Worm (Caenorhabditis elegans) whole organism, L1 larva: ENCODE measurements around the gene pap-2.

Experiments used
- C04F5.9 ChIP-seq: sonication (generic microtip); optimal IDR thresholded peaks from 2 replicates; lab custom pipeline; 2016; ENCODE audit warnings: missing genetic modification characterization, missing compliant biosample characterization
- C16A3.4 ChIP-seq: fragments of 150-350 bp; optimal IDR thresholded peaks from 2 replicates; lab custom pipeline; 2014; ENCODE audit warnings: missing biosample characterization, missing genetic modification characterization
- alr-1 ChIP-seq: fragments of 200-800 bp; sonication (Bioruptor generic); optimal IDR thresholded peaks from 2 replicates; lab custom pipeline; 2018; ENCODE audit warnings: borderline replicate concordance, mild to moderate bottlenecking, missing genetic modification characterization, missing compliant biosample characterization
- aly-2 ChIP-seq: fragments of 150-350 bp; optimal IDR thresholded peaks from 2 replicates; lab custom pipeline; 2014; ENCODE audit warnings: missing biosample characterization, missing genetic modification characterization
- ama-1 ChIP-seq: fragments of 150-350 bp; optimal IDR thresholded peaks from 2 replicates; lab custom pipeline; 2014
- ceh-63 ChIP-seq: fragments of 200-800 bp; sonication (Bioruptor generic); optimal IDR thresholded peaks from 2 replicates; lab custom pipeline; 2018; ENCODE audit warnings: mild to moderate bottlenecking, missing genetic modification characterization, missing compliant biosample characterization
- ceh-88 ChIP-seq: fragments of 200-800 bp; sonication (Bioruptor generic); IDR thresholded peaks from 2 replicates; pipeline ENCODE4 v1.3.6; 2022; ENCODE audit warnings: missing genetic modification characterization, missing compliant biosample characterization
- ceh-90 ChIP-seq: sonication (generic microtip); optimal IDR thresholded peaks from 2 replicates; lab custom pipeline; 2016; ENCODE audit warnings: missing genetic modification characterization, missing compliant biosample characterization
- ces-1 ChIP-seq: fragments of 150-350 bp; optimal IDR thresholded peaks from 2 replicates; lab custom pipeline; 2014; ENCODE audit warnings: missing biosample characterization, missing genetic modification reagents, missing genetic modification characterization
- dsc-1 ChIP-seq: sonication (generic microtip); optimal IDR thresholded peaks from 2 replicates; lab custom pipeline; 2016; ENCODE audit warnings: mild to moderate bottlenecking, missing genetic modification characterization, missing compliant biosample characterization
- efl-3 ChIP-seq: fragments of 200-800 bp; sonication (Bioruptor generic); optimal IDR thresholded peaks from 2 replicates; lab custom pipeline; 2018; ENCODE audit warnings: mild to moderate bottlenecking, missing genetic modification characterization, missing compliant biosample characterization
- egl-13 ChIP-seq: sonication (generic microtip); optimal IDR thresholded peaks from 2 replicates; lab custom pipeline; 2016; ENCODE audit warnings: missing genotype, missing genetic modification reagents, missing genetic modification characterization, missing compliant biosample characterization
- elt-2 ChIP-seq: sonication (generic microtip); optimal IDR thresholded peaks from 2 replicates; lab custom pipeline; 2016; ENCODE audit warnings: missing genetic modification characterization, mild to moderate bottlenecking, inconsistent platforms, missing compliant biosample characterization, missing genetic modification reagents
- elt-3 ChIP-seq, 6 experiments: fragments of 150-350 bp in 1 of 6; sonication (generic microtip); optimal IDR thresholded peaks; 2 replicates each; lab custom pipeline; 2017 to 2018; ENCODE audit warnings: missing biosample characterization in 6 of 6, missing genetic modification characterization in 6 of 6, inconsistent platforms in 1 of 6
- fkh-10 ChIP-seq: sonication (generic microtip); optimal IDR thresholded peaks from 2 replicates; lab custom pipeline; 2017; ENCODE audit warnings: missing biosample characterization, missing genetic modification reagents, missing genetic modification characterization
- fkh-4 ChIP-seq: sonication (generic microtip); optimal IDR thresholded peaks from 2 replicates; lab custom pipeline; 2016; ENCODE audit warnings: missing compliant biosample characterization, missing genetic modification characterization, borderline replicate concordance
- fkh-8 ChIP-seq: sonication (generic microtip); optimal IDR thresholded peaks from 2 replicates; lab custom pipeline; 2016; ENCODE audit warnings: mild to moderate bottlenecking, missing genetic modification characterization, missing compliant biosample characterization
- grh-1 ChIP-seq: fragments of 200-800 bp; sonication (Bioruptor generic); IDR thresholded peaks from 2 replicates; pipeline ENCODE4 v1.3.6; 2022; ENCODE audit warnings: missing genetic modification reagents, missing genetic modification characterization, missing compliant biosample characterization
- hlh-17 ChIP-seq: fragments of 200-800 bp; sonication (Bioruptor generic); optimal IDR thresholded peaks from 2 replicates; lab custom pipeline; 2018; ENCODE audit warnings: missing genetic modification characterization, mild to moderate bottlenecking, missing compliant biosample characterization, moderate library complexity, borderline replicate concordance
- hlh-4 ChIP-seq: sonication (generic microtip); optimal IDR thresholded peaks from 2 replicates; lab custom pipeline; 2016; ENCODE audit warnings: mild to moderate bottlenecking, missing genetic modification characterization, missing compliant biosample characterization
- hpl-2 ChIP-seq: fragments of 150-350 bp; optimal IDR thresholded peaks from 2 replicates; lab custom pipeline; 2014; ENCODE audit warnings: missing biosample characterization, missing genetic modification reagents, missing genetic modification characterization
- isw-1 ChIP-seq: fragments of 200-800 bp; sonication (Bioruptor generic); IDR thresholded peaks from 2 replicates; pipeline ENCODE4 v1.3.6; 2022; ENCODE audit warnings: missing genetic modification characterization, missing compliant biosample characterization
- jun-1 ChIP-seq: fragments of 150-350 bp; optimal IDR thresholded peaks from 2 replicates; lab custom pipeline; 2014; ENCODE audit warnings: missing biosample characterization, missing genetic modification reagents, missing genetic modification characterization
- lin-13 ChIP-seq: fragments of 150-350 bp; optimal IDR thresholded peaks from 2 replicates; lab custom pipeline; 2014; ENCODE audit warnings: missing biosample characterization, missing genetic modification reagents, missing genetic modification characterization
- lin-15B ChIP-seq: fragments of 150-350 bp; sonication (generic microtip); optimal IDR thresholded peaks from 3 replicates; lab custom pipeline; 2014; ENCODE audit warnings: missing biosample characterization, missing genetic modification characterization
- lin-35 ChIP-seq, 2 experiments: fragments of 150-350 bp; optimal IDR thresholded peaks; 2 replicates each; lab custom pipeline; 2014; ENCODE audit warnings: missing biosample characterization in 2 of 2, missing genetic modification characterization in 2 of 2, missing genetic modification reagents in 2 of 2
- lir-3 ChIP-seq: sonication (generic microtip); optimal IDR thresholded peaks from 2 replicates; lab custom pipeline; 2016; ENCODE audit warnings: mild to moderate bottlenecking, missing genetic modification characterization, moderate library complexity, missing compliant biosample characterization; ENCODE audit not compliant: poor library complexity
- lsy-2 ChIP-seq, 2 experiments: fragments of 150-350 bp; optimal IDR thresholded peaks; 2 replicates each; lab custom pipeline; 2014; ENCODE audit warnings: missing biosample characterization in 2 of 2, missing genetic modification characterization in 2 of 2
- mab-9 ChIP-seq: fragments of 200-800 bp; sonication (Bioruptor generic); IDR thresholded peaks from 2 replicates; pipeline ENCODE4 v1.3.6; 2022; ENCODE audit warnings: missing genetic modification reagents, missing genetic modification characterization, missing compliant biosample characterization
- mef-2 ChIP-seq: fragments of 150-350 bp; optimal IDR thresholded peaks from 2 replicates; lab custom pipeline; 2014; ENCODE audit warnings: missing biosample characterization, missing genetic modification characterization
- mep-1 ChIP-seq: fragments of 150-350 bp; optimal IDR thresholded peaks from 2 replicates; lab custom pipeline; 2014; ENCODE audit warnings: missing biosample characterization, missing genetic modification characterization
- nhr-12 ChIP-seq: sonication (generic microtip); optimal IDR thresholded peaks from 2 replicates; lab custom pipeline; 2017; ENCODE audit warnings: missing biosample characterization, missing genetic modification characterization
- nhr-19 ChIP-seq: fragments of 200-800 bp; sonication (Bioruptor generic); conservative IDR thresholded peaks from 2 replicates; pipeline ENCODE4 v1.3.6; 2022; ENCODE audit warnings: missing genetic modification characterization, missing compliant biosample characterization
- nhr-237 ChIP-seq: fragments of 150-350 bp; optimal IDR thresholded peaks from 2 replicates; lab custom pipeline; 2014; ENCODE audit warnings: missing biosample characterization, missing genetic modification characterization
- nhr-28 ChIP-seq: fragments of 150-350 bp; optimal IDR thresholded peaks from 2 replicates; lab custom pipeline; 2014; ENCODE audit warnings: missing biosample characterization, missing genetic modification characterization
- nhr-47 ChIP-seq: sonication (generic microtip); optimal IDR thresholded peaks from 2 replicates; lab custom pipeline; 2016; ENCODE audit warnings: mild to moderate bottlenecking, missing genetic modification characterization, moderate library complexity, missing compliant biosample characterization
- nhr-71 ChIP-seq: sonication (generic microtip); optimal IDR thresholded peaks from 2 replicates; lab custom pipeline; 2016; ENCODE audit warnings: mild to moderate bottlenecking, missing genetic modification characterization, moderate library complexity, missing compliant biosample characterization
- nhr-84 ChIP-seq: sonication (generic microtip); optimal IDR thresholded peaks from 2 replicates; lab custom pipeline; 2017; ENCODE audit warnings: missing biosample characterization, missing genetic modification characterization
- nhr-85 ChIP-seq: sonication (generic microtip); peaks from one replicate; lab custom pipeline; 2016; ENCODE audit warnings: missing genetic modification characterization, inconsistent platforms, missing compliant biosample characterization
- nhr-90 ChIP-seq: sonication (generic microtip); optimal IDR thresholded peaks from 2 replicates; lab custom pipeline; 2016; ENCODE audit warnings: mild to moderate bottlenecking, missing genetic modification characterization, missing compliant biosample characterization; ENCODE audit not compliant: poor library complexity
- pax-3 ChIP-seq: fragments of 200-800 bp; sonication (Bioruptor generic); optimal IDR thresholded peaks from 2 replicates; lab custom pipeline; 2018; ENCODE audit warnings: mild to moderate bottlenecking, missing genetic modification characterization, moderate library complexity, missing compliant biosample characterization
- pqm-1 ChIP-seq: sonication (generic microtip); optimal IDR thresholded peaks from 3 replicates; lab custom pipeline; 2017; ENCODE audit warnings: missing biosample characterization, missing genetic modification characterization
- skn-1 ChIP-seq: fragments of 150-350 bp; optimal IDR thresholded peaks from 2 replicates; lab custom pipeline; 2014; ENCODE audit warnings: missing biosample characterization, missing genetic modification characterization
- sox-4 ChIP-seq: sonication (generic microtip); optimal IDR thresholded peaks from 2 replicates; lab custom pipeline; 2016; ENCODE audit warnings: missing genetic modification characterization, missing compliant biosample characterization
- sptf-1 ChIP-seq: fragments of 150-350 bp; optimal IDR thresholded peaks from 2 replicates; lab custom pipeline; 2014; ENCODE audit warnings: missing biosample characterization, missing genetic modification characterization
- sup-37 ChIP-seq: fragments of 200-800 bp; sonication (Bioruptor generic); optimal IDR thresholded peaks from 2 replicates; lab custom pipeline; 2018; ENCODE audit warnings: mild to moderate bottlenecking, missing genetic modification characterization, missing compliant biosample characterization
- swsn-7 ChIP-seq: sonication (generic microtip); optimal IDR thresholded peaks from 2 replicates; lab custom pipeline; 2016; ENCODE audit warnings: missing genetic modification characterization, missing compliant biosample characterization
- unc-30 ChIP-seq: sonication (generic microtip); optimal IDR thresholded peaks from 2 replicates; lab custom pipeline; 2017; ENCODE audit warnings: missing biosample characterization, missing genetic modification characterization
- unc-62 ChIP-seq: fragments of 150-350 bp; optimal IDR thresholded peaks from 2 replicates; lab custom pipeline; 2014; ENCODE audit warnings: missing biosample characterization, missing genetic modification reagents, missing genetic modification characterization
- unc-86 ChIP-seq: sonication (generic microtip); optimal IDR thresholded peaks from 2 replicates; lab custom pipeline; 2016; ENCODE audit warnings: missing genetic modification characterization, missing compliant biosample characterization
- zip-4 ChIP-seq: fragments of 200-800 bp; sonication (Bioruptor generic); optimal IDR thresholded peaks from 2 replicates; lab custom pipeline; 2018; ENCODE audit warnings: mild to moderate bottlenecking, missing genetic modification characterization, moderate library complexity, missing compliant biosample characterization
- ztf-11 ChIP-seq, 2 experiments: sonication (generic microtip); optimal IDR thresholded peaks; 2 replicates each; lab custom pipeline; 2016 to 2017; ENCODE audit warnings: missing genetic modification characterization in 2 of 2, missing biosample characterization in 1 of 2, missing compliant biosample characterization in 1 of 2
- ztf-4 ChIP-seq: fragments of 150-350 bp; optimal IDR thresholded peaks from 2 replicates; lab custom pipeline; 2014; ENCODE audit warnings: missing biosample characterization, missing genetic modification characterization

Gene pap-2

ce11 chrII:9601069-9601468 lies 8.1 kb downstream of the pap-2 start:
- TF ChIP-seq ceh-63 (GFP tag; lab: Kevin White, UChicago) = no peak
- peak; percentile 63 for TF ChIP-seq lir-3 (tag; lab: Kevin White, UChicago)
- TF ChIP-seq skn-1 (tag; lab: Kevin White, UChicago) = no peak
- TF ChIP-seq pqm-1 (tag; lab: Kevin White, UChicago) = no peak
- TF ChIP-seq efl-3 (GFP tag; lab: Kevin White, UChicago) = no peak
- peak; percentile 94 for TF ChIP-seq nhr-19 (GFP tag; lab: Robert Waterston, UW)
- no peak for TF ChIP-seq ceh-90 (tag; lab: Kevin White, UChicago)
- no peak for TF ChIP-seq alr-1
- 0 out of 2 replicates have a peak, but pooled peaks have one; percentile 21 for TF ChIP-seq mab-9 (GFP tag; lab: Robert Waterston, UW)
- TF ChIP-seq isw-1 = no peak
- TF ChIP-seq fkh-4 (tag; lab: Kevin White, UChicago) = no peak
- TF ChIP-seq C16A3.4 (tag; lab: Kevin White, UChicago) = peak; percentile 61
- peak; percentile 27 for TF ChIP-seq jun-1
- no peak for TF ChIP-seq elt-2
- TF ChIP-seq elt-3 (tag; optimal IDR thresholded peaks at IDR 0.05; lab: Kevin White, UChicago) = peak in 3 of 6 experiments; percentile 38 to 96 (median 89)
- peak; percentile 98 for TF ChIP-seq nhr-85 (tag; lab: Kevin White, UChicago)
- TF ChIP-seq unc-30 (tag; lab: Kevin White, UChicago) = no peak
- peak; percentile 87 for TF ChIP-seq nhr-90 (tag; lab: Kevin White, UChicago)
- TF ChIP-seq ztf-4 (tag; lab: Kevin White, UChicago) = peak; percentile 83
- peak; percentile 93 for TF ChIP-seq nhr-71
- peak; percentile 74 for TF ChIP-seq nhr-47 (tag; lab: Kevin White, UChicago)
- peak; percentile 65 for TF ChIP-seq lin-13 (GFP tag; lab: Kevin White, UChicago)
- no peak for TF ChIP-seq ces-1 (GFP tag; lab: Kevin White, UChicago)
- TF ChIP-seq lin-35 (GFP tag; optimal IDR thresholded peaks at IDR 0.05; lab: Kevin White, UChicago) = peak; percentile 33 to 73
- TF ChIP-seq ama-1 = peak; percentile 2
- peak; percentile 63 for TF ChIP-seq swsn-7
- no peak for TF ChIP-seq unc-86 (tag; lab: Kevin White, UChicago)
- TF ChIP-seq lin-15B (tag; lab: Kevin White, UChicago) = no peak
- no peak for TF ChIP-seq nhr-28 (tag; lab: Kevin White, UChicago)
- peak; percentile 68 to 74 for TF ChIP-seq lsy-2 (tag; optimal IDR thresholded peaks at IDR 0.05; lab: Kevin White, UChicago)
- TF ChIP-seq dsc-1 (tag; lab: Kevin White, UChicago) = no peak
- no peak for TF ChIP-seq pax-3
- no peak for TF ChIP-seq fkh-8 (tag; lab: Kevin White, UChicago)
- no peak for TF ChIP-seq sox-4
- peak; percentile 55 for TF ChIP-seq grh-1
- no peak for TF ChIP-seq aly-2
- TF ChIP-seq fkh-10 (GFP tag; lab: Kevin White, UChicago) = no peak
- TF ChIP-seq sup-37 = peak; percentile 37
- no peak for TF ChIP-seq C04F5.9
- TF ChIP-seq ztf-11 (tag; optimal IDR thresholded peaks at IDR 0.05; lab: Kevin White, UChicago) = no peak
- no peak for TF ChIP-seq egl-13 (tag; lab: Kevin White, UChicago)
- no peak for TF ChIP-seq nhr-84 (tag; lab: Kevin White, UChicago)
- TF ChIP-seq sptf-1 (tag; lab: Kevin White, UChicago) = no peak
- peak; percentile 27 for TF ChIP-seq mef-2 (tag; lab: Kevin White, UChicago)
- TF ChIP-seq mep-1 (tag; lab: Kevin White, UChicago) = peak; percentile 83
- TF ChIP-seq hpl-2 (GFP tag; lab: Kevin White, UChicago) = peak; percentile 7
- TF ChIP-seq nhr-237 = no peak
- TF ChIP-seq ceh-88 = 0 out of 2 replicates have a peak, but pooled peaks have one; percentile 20
- no peak for TF ChIP-seq nhr-12 (tag; lab: Kevin White, UChicago)
- TF ChIP-seq unc-62 (GFP tag; lab: Kevin White, UChicago) = no peak
- no peak for TF ChIP-seq hlh-17 (GFP tag; lab: Kevin White, UChicago)
- peak; percentile 7 for TF ChIP-seq zip-4 (GFP tag; lab: Kevin White, UChicago)
- no peak for TF ChIP-seq hlh-4 (tag; lab: Kevin White, UChicago)
